Fruit fly (Drosophila melanogaster): Measurements from ENCODE around the gene CG12983.

The CG12983 gene

dm6 chr3L:20923030-20923591 is 43.5 kb downstream of the CG12983 start (continued):
- no peak for TF ChIP-seq CG15479 (GFP tag; optimal IDR thresholded peaks at IDR 0.05)
- no peak for TF ChIP-seq CG6654 (GFP tag; optimal IDR thresholded peaks at IDR 0.05)
- no peak for TF ChIP-seq CG15073 (GFP tag; optimal IDR thresholded peaks at IDR 0.05)
- no peak for TF ChIP-seq CG7372 (GFP tag; IDR thresholded peaks at IDR 0.05)
- no peak for TF ChIP-seq CG17802 (tag; optimal IDR thresholded peaks at IDR 0.05)
- TF ChIP-seq CTCF (GFP tag; optimal IDR thresholded peaks at IDR 0.05): no peak
- TF ChIP-seq CG4820 (GFP tag; optimal IDR thresholded peaks at IDR 0.05): peak; percentile 49
- TF ChIP-seq Optix (GFP tag; IDR thresholded peaks at IDR 0.05): 0 out of 3 replicates have a peak, but pooled peaks have one; percentile 49
- TF ChIP-seq CG6813 (GFP tag; optimal IDR thresholded peaks at IDR 0.05): peak; percentile 11
- no peak for TF ChIP-seq CG7271 (tag; optimal IDR thresholded peaks at IDR 0.05)
- TF ChIP-seq CG13296 (GFP tag; optimal IDR thresholded peaks at IDR 0.05): no peak
- TF ChIP-seq CG13894 (tag; optimal IDR thresholded peaks at IDR 0.05): no peak
- TF ChIP-seq ind (GFP tag; optimal IDR thresholded peaks at IDR 0.05): peak; percentile 10
- no peak for TF ChIP-seq zen2 (GFP tag; IDR thresholded peaks at IDR 0.05; ENCODE audit: partially characterized antibody)
- TF ChIP-seq CG14441 (GFP tag; IDR thresholded peaks at IDR 0.05): no peak
- TF ChIP-seq CG7745 (tag; optimal IDR thresholded peaks at IDR 0.05): no peak
- no peak for TF ChIP-seq Sin3A (optimal IDR thresholded peaks at IDR 0.05)
- TF ChIP-seq NfI (GFP tag; optimal IDR thresholded peaks at IDR 0.05): no peak
- no peak for TF ChIP-seq ken (GFP tag; IDR thresholded peaks at IDR 0.05)
- TF ChIP-seq CG9932 (GFP tag; IDR thresholded peaks at IDR 0.05): no peak
- no peak for TF ChIP-seq CG3847 (GFP tag; IDR thresholded peaks at IDR 0.05)
- TF ChIP-seq ham (GFP tag; IDR thresholded peaks at IDR 0.05): no peak
- TF ChIP-seq corto (GFP tag; optimal IDR thresholded peaks at IDR 0.05): no peak
- TF ChIP-seq CG15011 (GFP tag; optimal IDR thresholded peaks at IDR 0.05): no peak
- TF ChIP-seq Ada2b (GFP tag; IDR thresholded peaks at IDR 0.05): 0 out of 2 replicates have a peak, but pooled peaks have one; percentile 13
- TF ChIP-seq otp (GFP tag; IDR thresholded peaks at IDR 0.05): peak; percentile 73; the same call in 2 of the 3 replicates
- TF ChIP-seq CG11247 (GFP tag; IDR thresholded peaks at IDR 0.05): no peak
- peak; percentile 1 for TF ChIP-seq Lhr (GFP tag; optimal IDR thresholded peaks at IDR 0.05)
- no peak for TF ChIP-seq CG14860 (GFP tag; IDR thresholded peaks at IDR 0.05; ENCODE audit: partially characterized antibody)
- TF ChIP-seq CG4424 (GFP tag; optimal IDR thresholded peaks at IDR 0.05): peak; percentile 58
- TF ChIP-seq Ets65A (GFP tag): peak; percentile 60
- no peak for TF ChIP-seq tgo (GFP tag; IDR thresholded peaks at IDR 0.05)
- TF ChIP-seq CG1832 (GFP tag; optimal IDR thresholded peaks at IDR 0.05): no peak
- peak; percentile 34 for TF ChIP-seq btn (GFP tag; optimal IDR thresholded peaks at IDR 0.05)
- peak; percentile 3 for TF ChIP-seq Six4 (GFP tag; optimal IDR thresholded peaks at IDR 0.05)
- peak; percentile 76 to 83 for TF ChIP-seq bsh (GFP tag; optimal IDR thresholded peaks at IDR 0.05)
- peak; percentile 59 for TF ChIP-seq CG2202 (tag; optimal IDR thresholded peaks at IDR 0.05)
- no peak for TF ChIP-seq Dll (GFP tag; IDR thresholded peaks at IDR 0.05; ENCODE audit: partially characterized antibody)
- TF ChIP-seq en (GFP tag; optimal IDR thresholded peaks at IDR 0.05): peak; percentile 5
- no peak for TF ChIP-seq caup (GFP tag; optimal IDR thresholded peaks at IDR 0.05; ENCODE audit: severe bottlenecking)
- TF ChIP-seq lmd (GFP tag; IDR thresholded peaks at IDR 0.05): peak; percentile 39; the same call in 1 of the 2 replicates
- TF ChIP-seq CG14014 (GFP tag; IDR thresholded peaks at IDR 0.05): no peak
- peak; percentile 32 for TF ChIP-seq PHDP (tag; optimal IDR thresholded peaks at IDR 0.05)
- peak; percentile 58 for TF ChIP-seq CG6689 (GFP tag; IDR thresholded peaks at IDR 0.05)
- no peak for TF ChIP-seq Hr39 (optimal IDR thresholded peaks at IDR 0.05)
- TF ChIP-seq BEAF-32 (GFP tag; optimal IDR thresholded peaks at IDR 0.05): no peak
- peak; percentile 70 for TF ChIP-seq CG10959 (GFP tag; IDR thresholded peaks at IDR 0.05)
- TF ChIP-seq B-H2 (GFP tag; optimal IDR thresholded peaks at IDR 0.05): no peak
- no peak for TF ChIP-seq Deaf1 (tag; optimal IDR thresholded peaks at IDR 0.05)
- no peak for TF ChIP-seq MTF-1 (GFP tag; optimal IDR thresholded peaks at IDR 0.05; ENCODE audit: borderline replicate concordance)
- TF ChIP-seq CG8765 (GFP tag; IDR thresholded peaks at IDR 0.05): peak; percentile 23; the same call in 1 of the 2 replicates
